Worm (Caenorhabditis elegans) whole organism, L3 larva: ENCODE measurements around the gene ZK637.4.
A peak's percentile ranks its signal among the peaks of the same experiment; 100 is the strongest.

Experiments
- R02D3.7 ChIP-seq: fragments of 150-350 bp; optimal IDR thresholded peaks from 2 replicates; lab custom pipeline; 2014; ENCODE audit warnings: missing biosample characterization, missing genetic modification characterization
- ZK546.5 ChIP-seq: sonication (generic microtip); optimal IDR thresholded peaks from 2 replicates; lab custom pipeline; 2017; ENCODE audit warnings: missing biosample characterization, missing genetic modification characterization
- aly-2 ChIP-seq: fragments of 150-350 bp; optimal IDR thresholded peaks from 2 replicates; lab custom pipeline; 2014; ENCODE audit warnings: missing biosample characterization, missing genetic modification characterization
- ama-1 ChIP-seq: fragments of 150-350 bp; optimal IDR thresholded peaks from 2 replicates; lab custom pipeline; 2018
- ceh-16 ChIP-seq: sonication (generic microtip); optimal IDR thresholded peaks from 2 replicates; lab custom pipeline; 2017; ENCODE audit warnings: missing biosample characterization, missing genetic modification characterization
- ceh-28 ChIP-seq: fragments of 150-350 bp; optimal IDR thresholded peaks from 2 replicates; lab custom pipeline; 2014; ENCODE audit warnings: missing biosample characterization, missing genetic modification reagents, missing genetic modification characterization
- ceh-82 ChIP-seq: fragments of 150-350 bp; optimal IDR thresholded peaks from 2 replicates; lab custom pipeline; 2014; ENCODE audit warnings: missing biosample characterization, missing genetic modification characterization
- daf-12 ChIP-seq: fragments of 150-350 bp; optimal IDR thresholded peaks from 2 replicates; lab custom pipeline; 2014; ENCODE audit warnings: missing biosample characterization, missing genetic modification reagents, missing genetic modification characterization
- egl-27 ChIP-seq: sonication (generic microtip); optimal IDR thresholded peaks from 4 replicates; lab custom pipeline; 2017; ENCODE audit warnings: missing biosample characterization, missing genetic modification reagents, missing genetic modification characterization
- egl-5 ChIP-seq: fragments of 150-350 bp; optimal IDR thresholded peaks from 2 replicates; lab custom pipeline; 2017; ENCODE audit warnings: missing biosample characterization, missing genetic modification reagents, missing genetic modification characterization, inconsistent platforms
- elt-1 ChIP-seq: fragments of 150-350 bp; optimal IDR thresholded peaks from 2 replicates; lab custom pipeline; 2014; ENCODE audit warnings: missing biosample characterization, missing genetic modification characterization
- elt-2 ChIP-seq: sonication (generic microtip); optimal IDR thresholded peaks from 2 replicates; lab custom pipeline; 2016; ENCODE audit warnings: missing genetic modification reagents, mild to moderate bottlenecking, missing genetic modification characterization, missing compliant biosample characterization
- elt-3 ChIP-seq, 3 experiments: fragments of 150-350 bp in 1 of 3; sonication (generic microtip) in 2 of 3; optimal IDR thresholded peaks; 2 replicates in 2 of 3; 4 replicates in 1 of 3; lab custom pipeline; 2014 to 2017; ENCODE audit warnings: missing biosample characterization in 3 of 3, missing genetic modification characterization in 3 of 3
- eor-1 ChIP-seq, 2 experiments: fragments of 150-350 bp; optimal IDR thresholded peaks; 2 replicates each; lab custom pipeline; 2014 to 2018; ENCODE audit warnings: missing biosample characterization in 2 of 2, missing genetic modification characterization in 2 of 2
- fkh-10 ChIP-seq: sonication (generic microtip); optimal IDR thresholded peaks from 2 replicates; lab custom pipeline; 2017; ENCODE audit warnings: missing biosample characterization, missing genetic modification reagents, missing genetic modification characterization
- fkh-2 ChIP-seq: fragments of 150-350 bp; optimal IDR thresholded peaks from 2 replicates; lab custom pipeline; 2014; ENCODE audit warnings: missing biosample characterization, missing genetic modification reagents, missing genetic modification characterization
- fos-1 ChIP-seq: fragments of 150-350 bp; optimal IDR thresholded peaks from 2 replicates; lab custom pipeline; 2014; ENCODE audit warnings: missing biosample characterization, missing genetic modification characterization
- hmg-11 ChIP-seq: sonication (generic microtip); optimal IDR thresholded peaks from 2 replicates; lab custom pipeline; 2016; ENCODE audit warnings: missing genetic modification characterization, missing compliant biosample characterization
- jun-1 ChIP-seq: fragments of 150-350 bp; optimal IDR thresholded peaks from 2 replicates; lab custom pipeline; 2014; ENCODE audit warnings: missing biosample characterization, missing genetic modification reagents, missing genetic modification characterization
- lin-15B ChIP-seq: fragments of 150-350 bp; optimal IDR thresholded peaks from 2 replicates; lab custom pipeline; 2014; ENCODE audit warnings: missing biosample characterization, missing genetic modification characterization
- lin-39 ChIP-seq: fragments of 150-350 bp; optimal IDR thresholded peaks from 2 replicates; lab custom pipeline; 2018; ENCODE audit warnings: missing biosample characterization, missing genetic modification reagents, missing genetic modification characterization
- lsy-12 ChIP-seq: sonication (generic microtip); optimal IDR thresholded peaks from 2 replicates; lab custom pipeline; 2016; ENCODE audit warnings: mild to moderate bottlenecking, missing genetic modification characterization, missing compliant biosample characterization
- mdl-1 ChIP-seq: fragments of 150-350 bp; optimal IDR thresholded peaks from 2 replicates; lab custom pipeline; 2014; ENCODE audit warnings: missing biosample characterization, missing genetic modification characterization
- mml-1 ChIP-seq: fragments of 150-350 bp; sonication (generic microtip); optimal IDR thresholded peaks from 3 replicates; lab custom pipeline; 2014; ENCODE audit warnings: missing biosample characterization, missing genetic modification characterization
- nfya-1 ChIP-seq: sonication (generic microtip); optimal IDR thresholded peaks from 2 replicates; lab custom pipeline; 2017; ENCODE audit warnings: missing genetic modification characterization, mild to moderate bottlenecking, missing compliant biosample characterization, antibody characterized with exemption, moderate library complexity; ENCODE audit not compliant: insufficient read depth
- nhr-11 ChIP-seq: fragments of 150-350 bp; optimal IDR thresholded peaks from 2 replicates; lab custom pipeline; 2014; ENCODE audit warnings: missing biosample characterization, missing genetic modification characterization
- nhr-12 ChIP-seq: fragments of 150-350 bp; optimal IDR thresholded peaks from 2 replicates; lab custom pipeline; 2014; ENCODE audit warnings: missing biosample characterization, missing genetic modification characterization
- nhr-237 ChIP-seq: fragments of 150-350 bp; optimal IDR thresholded peaks from 2 replicates; lab custom pipeline; 2014; ENCODE audit warnings: missing biosample characterization, missing genetic modification characterization
- nhr-25 ChIP-seq: sonication (generic microtip); optimal IDR thresholded peaks from 2 replicates; lab custom pipeline; 2017; ENCODE audit warnings: missing biosample characterization, missing genetic modification characterization
- nhr-28 ChIP-seq: fragments of 150-350 bp; optimal IDR thresholded peaks from 2 replicates; lab custom pipeline; 2014; ENCODE audit warnings: missing biosample characterization, missing genetic modification characterization
- nhr-43 ChIP-seq: sonication (generic microtip); optimal IDR thresholded peaks from 2 replicates; lab custom pipeline; 2016; ENCODE audit warnings: mild to moderate bottlenecking, missing genetic modification characterization, missing compliant biosample characterization; ENCODE audit not compliant: poor library complexity, severe bottlenecking
- nhr-67 ChIP-seq: fragments of 150-350 bp; optimal IDR thresholded peaks from 2 replicates; lab custom pipeline; 2014; ENCODE audit warnings: missing biosample characterization, missing genetic modification characterization
- nhr-76 ChIP-seq: fragments of 150-350 bp; sonication (generic microtip); optimal IDR thresholded peaks from 5 replicates; lab custom pipeline; 2014; ENCODE audit warnings: missing biosample characterization, missing genetic modification characterization
- nhr-77 ChIP-seq: fragments of 150-350 bp; optimal IDR thresholded peaks from 2 replicates; lab custom pipeline; 2014; ENCODE audit warnings: missing biosample characterization, missing genetic modification characterization
- pha-4 ChIP-seq: fragments of 150-350 bp; optimal IDR thresholded peaks from 2 replicates; lab custom pipeline; 2014; ENCODE audit warnings: missing biosample characterization, missing genetic modification reagents, missing genetic modification characterization
- pqm-1 ChIP-seq: fragments of 150-350 bp; optimal IDR thresholded peaks from 2 replicates; lab custom pipeline; 2017; ENCODE audit warnings: missing biosample characterization, missing genetic modification characterization, inconsistent platforms
- sea-2 ChIP-seq: fragments of 150-350 bp; sonication (generic microtip); optimal IDR thresholded peaks from 4 replicates; lab custom pipeline; 2014; ENCODE audit warnings: missing biosample characterization, missing genetic modification reagents, missing genetic modification characterization
- skn-1 ChIP-seq: fragments of 150-350 bp; optimal IDR thresholded peaks from 2 replicates; lab custom pipeline; 2014; ENCODE audit warnings: missing biosample characterization, missing genetic modification characterization
- snpc-4 ChIP-seq: fragments of 150-350 bp; optimal IDR thresholded peaks from 2 replicates; lab custom pipeline; 2014; ENCODE audit warnings: missing biosample characterization, missing genetic modification characterization
- tbx-2 ChIP-seq: sonication (generic microtip); optimal IDR thresholded peaks from 2 replicates; lab custom pipeline; 2016; ENCODE audit warnings: mild to moderate bottlenecking, missing genetic modification characterization, missing compliant biosample characterization
- unc-62 ChIP-seq: fragments of 150-350 bp; sonication (generic microtip); optimal IDR thresholded peaks from 4 replicates; lab custom pipeline; 2014; ENCODE audit warnings: missing biosample characterization, missing genetic modification reagents, missing genetic modification characterization
- zag-1 ChIP-seq: fragments of 150-350 bp; optimal IDR thresholded peaks from 2 replicates; lab custom pipeline; 2014; ENCODE audit warnings: missing biosample characterization, missing genetic modification characterization
- ztf-11 ChIP-seq: fragments of 150-350 bp; optimal IDR thresholded peaks from 2 replicates; lab custom pipeline; 2014; ENCODE audit warnings: missing biosample characterization, missing genetic modification characterization
- ztf-4 ChIP-seq: fragments of 150-350 bp; optimal IDR thresholded peaks from 2 replicates; lab custom pipeline; 2014; ENCODE audit warnings: missing biosample characterization, missing genetic modification characterization

The ZK637.4 gene

DNA sequence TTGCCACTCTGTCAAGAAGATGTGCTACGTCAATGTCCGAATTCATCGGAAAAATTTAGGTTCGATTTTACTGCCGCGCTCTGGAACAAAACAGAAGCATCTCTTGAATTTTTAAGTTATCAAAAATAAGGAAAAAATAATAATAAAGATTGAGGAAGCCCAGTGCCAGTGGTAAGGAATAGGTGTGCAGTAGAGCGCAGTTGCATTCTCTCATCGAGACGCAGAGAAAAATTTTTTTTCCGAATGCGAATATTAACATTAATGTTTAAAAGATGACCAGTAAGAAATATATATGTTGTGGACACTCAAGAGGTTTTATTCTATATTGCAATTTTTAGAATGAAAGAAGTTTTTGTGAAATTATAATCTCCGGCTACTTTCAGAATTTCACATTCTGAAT, 45.8 kb upstream of the ZK637.4 start (continued):
- TF ChIP-seq nhr-43 (tag; lab: Kevin White, UChicago) (peak; percentile 30), ZK546.5 (tag; lab: Kevin White, UChicago) (no peak), pha-4 (tag; lab: Kevin White, UChicago) (peak; percentile 73)

DNA sequence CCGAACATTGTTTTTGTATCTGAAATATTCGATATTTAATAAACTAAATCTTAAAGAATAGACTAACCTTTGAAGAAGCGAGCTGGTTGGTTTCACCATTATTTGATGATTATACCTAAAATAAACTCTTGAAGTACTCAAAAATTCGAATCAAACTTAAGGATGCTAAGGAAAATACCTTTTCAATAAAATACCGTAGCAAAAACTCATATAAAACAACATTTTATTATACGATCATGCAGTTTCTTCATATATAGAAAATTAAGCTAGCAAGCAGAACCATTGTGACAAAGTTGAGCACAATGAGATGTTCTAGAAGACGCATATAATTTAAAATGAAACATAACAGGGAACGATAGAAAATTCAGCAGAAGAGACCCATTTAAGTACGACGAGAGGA, 45.2 kb upstream of the ZK637.4 start, which contains the start of gene F44E2.7:
Gene F44E2.7, minus strand, starts transcription at position 101 of the 400 bp plus-strand sequence.
- TF ChIP-seq nhr-67 (no peak), ztf-11 (tag; lab: Kevin White, UChicago) (no peak), daf-12 (tag; lab: Kevin White, UChicago) (no peak)

DNA sequence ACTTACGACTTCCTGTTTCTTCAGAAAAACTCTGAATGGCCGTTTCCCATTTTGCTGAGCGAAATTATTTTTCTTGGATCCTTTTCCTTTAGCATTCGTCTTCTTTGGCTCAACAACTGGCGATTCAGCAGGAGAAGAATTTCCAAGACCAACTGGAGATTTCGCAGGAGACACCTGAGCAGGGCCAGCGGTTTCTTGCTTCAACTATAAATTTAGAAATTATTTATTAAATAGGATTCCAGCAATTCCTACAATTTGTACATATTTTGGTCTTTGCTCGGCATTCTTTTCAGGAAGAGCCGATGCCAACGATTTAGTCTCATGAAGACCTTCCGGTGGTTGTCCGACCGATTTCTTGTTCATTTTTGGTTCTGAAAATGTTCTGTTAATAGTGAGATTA, 44.1 kb upstream of the ZK637.4 start, which contains the start of gene F44E2.8:
Gene F44E2.8, minus strand, starts transcription at position 371 of the 400 bp plus-strand sequence.
- no peak for TF ChIP-seq egl-5
- no peak for TF ChIP-seq egl-27 (tag; lab: Kevin White, UChicago)
- no peak for TF ChIP-seq tbx-2 (tag; lab: Kevin White, UChicago)
- TF ChIP-seq hmg-11 (tag; lab: Kevin White, UChicago), result no peak
- no peak for TF ChIP-seq nhr-11
- TF ChIP-seq nhr-76, result no peak
- TF ChIP-seq elt-2 (tag; lab: Kevin White, UChicago), result no peak
- TF ChIP-seq lin-15B, result no peak
- no peak for TF ChIP-seq lsy-12 (tag; lab: Kevin White, UChicago)
- TF ChIP-seq snpc-4, result no peak
- no peak for TF ChIP-seq nhr-237 (tag; lab: Kevin White, UChicago)
- no peak for TF ChIP-seq nhr-25 (tag; lab: Kevin White, UChicago)
- no peak for TF ChIP-seq ceh-82 (tag; lab: Kevin White, UChicago)
- TF ChIP-seq fkh-2 (tag; lab: Kevin White, UChicago), result no peak
- no peak for TF ChIP-seq ama-1
- TF ChIP-seq, all 47 proteins: peak for 0

DNA sequence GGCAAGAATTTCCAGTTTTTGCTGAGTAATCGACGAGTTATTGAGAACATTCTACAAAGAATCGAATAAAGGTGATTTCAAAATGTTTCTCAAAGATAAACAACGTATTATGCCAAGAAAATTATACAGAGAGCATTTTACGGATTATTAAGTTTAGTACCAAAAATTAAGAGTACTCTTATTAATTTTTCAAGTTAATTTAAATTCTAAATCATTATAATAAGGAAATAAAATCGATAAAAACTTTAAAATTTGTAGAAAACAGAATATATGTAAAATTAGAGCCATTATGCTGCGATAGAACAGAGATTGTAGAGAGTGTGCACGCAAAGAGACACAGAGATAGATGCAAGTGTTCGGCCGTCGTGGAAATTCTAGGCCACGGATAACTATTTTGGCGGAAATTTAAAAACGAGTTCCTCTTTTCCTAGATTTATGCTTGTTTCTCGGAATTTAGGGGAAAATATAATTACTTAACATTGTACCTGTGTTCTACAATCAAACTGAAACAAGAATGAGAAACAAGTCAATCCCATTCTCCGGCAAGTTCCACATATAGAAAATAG, 43.0 kb upstream of the ZK637.4 start, which contains the start of gene F44E2.9:
Gene F44E2.9, minus strand, starts transcription at position 51 of the 566 bp plus-strand sequence.
- TF ChIP-seq R02D3.7 (tag; lab: Kevin White, UChicago) (no peak), ceh-16 (no peak), elt-2 (tag; lab: Kevin White, UChicago) (peak; percentile 22), ZK546.5 (tag; lab: Kevin White, UChicago) (no peak), lin-15B (peak; percentile 80), elt-3 (tag; optimal IDR thresholded peaks at IDR 0.05; lab: Kevin White, UChicago) (no peak), nhr-28 (tag; lab: Kevin White, UChicago) (no peak), ztf-11 (tag; lab: Kevin White, UChicago) (no peak), nfya-1 (no peak), snpc-4 (peak; percentile 67), fkh-10 (GFP tag; lab: Kevin White, UChicago) (no peak), nhr-12 (no peak), egl-5 (no peak), tbx-2 (tag; lab: Kevin White, UChicago) (no peak), nhr-11 (no peak), daf-12 (tag; lab: Kevin White, UChicago) (no peak), elt-1 (no peak), pqm-1 (tag; lab: Kevin White, UChicago) (no peak), lin-39 (tag; lab: Kevin White, UChicago) (peak; percentile 68), nhr-76 (no peak), nhr-77 (no peak), mml-1 (tag; lab: Kevin White, UChicago) (no peak), hmg-11 (tag; lab: Kevin White, UChicago) (no peak), nhr-43 (tag; lab: Kevin White, UChicago) (peak; percentile 76), skn-1 (tag; lab: Kevin White, UChicago) (no peak), nhr-67 (no peak), ceh-28 (tag; lab: Kevin White, UChicago) (peak; percentile 38), aly-2 (tag; lab: Kevin White, UChicago) (no peak), nhr-237 (tag; lab: Kevin White, UChicago) (no peak), sea-2 (no peak), eor-1 (tag; optimal IDR thresholded peaks at IDR 0.05; lab: Kevin White, UChicago) (no peak), mdl-1 (tag; lab: Kevin White, UChicago) (no peak), fos-1 (tag; lab: Kevin White, UChicago) (no peak), egl-27 (tag; lab: Kevin White, UChicago) (no peak), ama-1 (no peak), jun-1 (tag; lab: Kevin White, UChicago) (no peak), lsy-12 (tag; lab: Kevin White, UChicago) (peak; percentile 25), unc-62 (GFP tag; lab: Kevin White, UChicago) (no peak), nhr-25 (tag; lab: Kevin White, UChicago) (peak; percentile 33), ceh-82 (tag; lab: Kevin White, UChicago) (no peak), pha-4 (tag; lab: Kevin White, UChicago) (no peak), zag-1 (tag; lab: Kevin White, UChicago) (no peak), ztf-4 (tag; lab: Kevin White, UChicago) (no peak), fkh-2 (tag; lab: Kevin White, UChicago) (no peak)
